Worm (Caenorhabditis elegans): ENCODE results near the gene nhr-102.

Gene nhr-102

ce11 chrV:15897696-15898095, 21.5 kb upstream of the nhr-102 start, which contains the start of gene str-60:
Gene str-60, plus strand, starts transcription at chrV:15897996.
- TF ChIP-seq W03F9.2 (tag; optimal IDR thresholded peaks at IDR 0.05) = no peak
- no peak for TF ChIP-seq dao-5 (tag; optimal IDR thresholded peaks at IDR 0.05)
- no peak for TF ChIP-seq him-1 (tag; optimal IDR thresholded peaks at IDR 0.05)

- no peak for TF ChIP-seq dao-5 (tag; optimal IDR thresholded peaks at IDR 0.05)
- no peak for TF ChIP-seq him-1 (tag; optimal IDR thresholded peaks at IDR 0.05)
- TF ChIP-seq W03F9.2 (tag; optimal IDR thresholded peaks at IDR 0.05) = no peak
These were observed 20.5 kb upstream of the nhr-102 start, which contains the start of gene nhr-213 for ce11 chrV:15896671-15897070. Gene nhr-213, minus strand, starts transcription at chrV:15896771.

- no peak for TF ChIP-seq W03F9.2 (tag; optimal IDR thresholded peaks at IDR 0.05)
- no peak for TF ChIP-seq him-1 (tag; optimal IDR thresholded peaks at IDR 0.05)
- no peak for TF ChIP-seq dao-5 (tag; optimal IDR thresholded peaks at IDR 0.05)
These were observed 16.5 kb upstream of the nhr-102 start, which contains the start of gene T06C12.11 for ce11 chrV:15892696-15893095. Gene T06C12.11, plus strand, starts transcription at chrV:15892996.

- TF ChIP-seq dao-5 (tag; optimal IDR thresholded peaks at IDR 0.05) (no peak), him-1 (tag; optimal IDR thresholded peaks at IDR 0.05) (no peak), W03F9.2 (tag; optimal IDR thresholded peaks at IDR 0.05) (no peak)
These were observed 15.6 kb upstream of the nhr-102 start, which contains the start of gene T06C12.12 for ce11 chrV:15891761-15892160. Gene T06C12.12, plus strand, starts transcription at chrV:15892061.

- no peak for TF ChIP-seq W03F9.2 (tag; optimal IDR thresholded peaks at IDR 0.05)
- no peak for TF ChIP-seq him-1 (tag; optimal IDR thresholded peaks at IDR 0.05)
- no peak for TF ChIP-seq dao-5 (tag; optimal IDR thresholded peaks at IDR 0.05)
These were observed 15.1 kb upstream of the nhr-102 start for ce11 chrV:15891279-15891678.

ce11 chrV:15890115-15890514, 13.9 kb upstream of the nhr-102 start:
- TF ChIP-seq dao-5 (tag; optimal IDR thresholded peaks at IDR 0.05) = no peak
- no peak for TF ChIP-seq him-1 (tag; optimal IDR thresholded peaks at IDR 0.05)
- no peak for TF ChIP-seq W03F9.2 (tag; optimal IDR thresholded peaks at IDR 0.05)

ce11 chrV:15888751-15889150, 12.5 kb upstream of the nhr-102 start, which contains the start of gene cgt-1:
Gene cgt-1, minus strand, starts transcription at chrV:15888851.
- TF ChIP-seq dao-5 (tag; optimal IDR thresholded peaks at IDR 0.05) (no peak), him-1 (tag; optimal IDR thresholded peaks at IDR 0.05) (no peak), W03F9.2 (tag; optimal IDR thresholded peaks at IDR 0.05) (no peak)

ce11 chrV:15887708-15888295, 11.6 kb upstream of the nhr-102 start:
- no peak for TF ChIP-seq dao-5 (tag; optimal IDR thresholded peaks at IDR 0.05)
- TF ChIP-seq W03F9.2 (tag; optimal IDR thresholded peaks at IDR 0.05) = no peak
- TF ChIP-seq him-1 (tag; optimal IDR thresholded peaks at IDR 0.05) = no peak

- TF ChIP-seq him-1 (tag; optimal IDR thresholded peaks at IDR 0.05) (no peak), dao-5 (tag; optimal IDR thresholded peaks at IDR 0.05) (no peak), W03F9.2 (tag; optimal IDR thresholded peaks at IDR 0.05) (no peak)
These were observed 9.8 kb upstream of the nhr-102 start, which contains the start of gene T06C12.9 for ce11 chrV:15885967-15886366. Gene T06C12.9, minus strand, starts transcription at chrV:15886067.

ce11 chrV:15884698-15885097, 8.5 kb upstream of the nhr-102 start, which contains the start of gene oac-42:
Gene oac-42, minus strand, starts transcription at chrV:15884798.
- TF ChIP-seq dao-5 (tag; optimal IDR thresholded peaks at IDR 0.05) (no peak), W03F9.2 (tag; optimal IDR thresholded peaks at IDR 0.05) (no peak), him-1 (tag; optimal IDR thresholded peaks at IDR 0.05) (no peak)

- TF ChIP-seq W03F9.2 (tag; optimal IDR thresholded peaks at IDR 0.05) = no peak
- TF ChIP-seq dao-5 (tag; optimal IDR thresholded peaks at IDR 0.05) = no peak
- no peak for TF ChIP-seq him-1 (tag; optimal IDR thresholded peaks at IDR 0.05)
These were observed 4.5 kb upstream of the nhr-102 start for ce11 chrV:15880705-15881104.

- TF ChIP-seq W03F9.2 (tag; optimal IDR thresholded peaks at IDR 0.05) (no peak), dao-5 (tag; optimal IDR thresholded peaks at IDR 0.05) (no peak), him-1 (tag; optimal IDR thresholded peaks at IDR 0.05) (no peak)
These were observed 3.8 kb upstream of the nhr-102 start for ce11 chrV:15880033-15880432.

ce11 chrV:15879508-15879907, 3.3 kb upstream of the nhr-102 start, which contains the start of gene nhr-84:
Gene nhr-84, minus strand, starts transcription at chrV:15879608.
- TF ChIP-seq W03F9.2 (tag; optimal IDR thresholded peaks at IDR 0.05) (no peak), dao-5 (tag; optimal IDR thresholded peaks at IDR 0.05) (no peak), him-1 (tag; optimal IDR thresholded peaks at IDR 0.05) (no peak)

- TF ChIP-seq dao-5 (tag; optimal IDR thresholded peaks at IDR 0.05) (peak; percentile 91), him-1 (tag; optimal IDR thresholded peaks at IDR 0.05) (peak; percentile 57), W03F9.2 (tag; optimal IDR thresholded peaks at IDR 0.05) (peak; percentile 70)
These were observed 2.4 kb downstream of the nhr-102 start for ce11 chrV:15873762-15874161.

- TF ChIP-seq dao-5 (tag; optimal IDR thresholded peaks at IDR 0.05) (no peak), him-1 (tag; optimal IDR thresholded peaks at IDR 0.05) (no peak), W03F9.2 (tag; optimal IDR thresholded peaks at IDR 0.05) (no peak)
These were observed 3.9 kb downstream of the nhr-102 start, which contains the start of gene str-56 for ce11 chrV:15872273-15872672. Gene str-56, plus strand, starts transcription at chrV:15872573.

Data from whole organism, L4/young adult.